Worm (Caenorhabditis elegans): ENCODE data around the gene T05A8.1.

T05A8.1 gene

DNA sequence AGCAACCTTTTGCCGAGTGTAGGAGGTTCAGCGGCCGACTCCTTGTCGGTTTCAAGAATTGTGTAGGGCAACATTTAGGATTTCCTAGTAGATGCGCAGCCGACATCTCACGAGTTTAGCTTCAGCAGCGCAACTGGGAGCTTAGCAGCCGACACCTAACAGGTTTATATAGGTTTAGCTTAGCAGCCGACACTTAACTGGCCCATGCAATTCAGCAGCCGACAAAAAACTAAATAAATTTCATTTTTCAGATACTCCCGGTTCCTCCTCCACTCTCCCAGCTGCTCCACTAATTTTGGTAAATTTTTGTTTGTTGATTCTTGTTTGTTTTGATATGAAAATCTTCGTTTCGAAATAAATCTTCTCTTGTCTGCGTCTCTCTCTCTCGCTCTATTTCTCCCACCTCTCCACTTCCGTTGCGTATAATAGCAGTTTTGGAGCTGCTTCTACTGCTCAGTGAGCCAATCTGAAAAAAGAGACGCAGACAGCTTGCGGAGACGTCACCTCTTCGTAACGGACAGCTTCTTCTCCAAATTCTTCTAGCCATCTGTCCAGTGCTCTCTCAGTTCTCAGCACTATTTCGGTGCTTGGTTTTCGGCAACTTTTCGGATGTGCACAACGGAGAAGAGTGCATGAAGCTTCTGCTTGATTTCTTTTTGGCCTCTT lies 38.2 kb upstream of the T05A8.1 start:
- TF ChIP-seq med-1 (GFP tag; optimal IDR thresholded peaks at IDR 0.05; ENCODE audit: insufficient read depth), result no peak
- no peak for TF ChIP-seq tab-1 (GFP tag; IDR thresholded peaks at IDR 0.05)
- no peak for TF ChIP-seq T22C8.4 (GFP tag; IDR thresholded peaks at IDR 0.05)
- TF ChIP-seq flt-1 (GFP tag; IDR thresholded peaks at IDR 0.05), result no peak
- TF ChIP-seq klf-2 (GFP tag; conservative IDR thresholded peaks at IDR 0.05), result no peak
- TF ChIP-seq ztf-29 (GFP tag; IDR thresholded peaks at IDR 0.05), result no peak
- TF ChIP-seq ztf-23 (GFP tag; IDR thresholded peaks at IDR 0.05), result no peak
- TF ChIP-seq ref-1 (GFP tag; conservative IDR thresholded peaks at IDR 0.05), result no peak
- no peak for TF ChIP-seq cog-1 (tag; optimal IDR thresholded peaks at IDR 0.05)

DNA sequence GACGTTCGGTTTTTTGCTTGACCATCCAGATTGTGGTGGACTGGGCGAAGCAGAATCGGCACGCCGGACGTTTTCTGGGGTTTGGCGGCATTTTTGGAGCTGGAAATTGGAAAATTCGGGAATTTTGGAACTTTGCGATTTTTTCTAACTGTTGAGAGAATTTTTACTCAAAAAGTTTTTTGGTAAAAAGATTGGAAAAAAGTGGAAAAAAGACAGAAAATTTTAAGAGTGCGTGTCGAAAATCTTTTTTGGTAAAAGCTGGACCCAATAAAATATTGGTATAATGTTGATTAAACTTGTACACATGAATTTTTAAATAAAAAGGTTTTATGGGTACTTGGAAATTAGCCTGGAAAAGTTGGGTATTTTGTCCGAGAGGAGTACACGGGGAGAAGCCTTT lies 32.4 kb upstream of the T05A8.1 start, which contains the start of gene T05A8.7:
Gene T05A8.7, minus strand, starts transcription at position 101 of the 400 bp plus-strand sequence.
- TF ChIP-seq klf-2 (GFP tag; conservative IDR thresholded peaks at IDR 0.05) (no peak), med-1 (GFP tag; optimal IDR thresholded peaks at IDR 0.05; ENCODE audit: insufficient read depth) (no peak), tab-1 (GFP tag; IDR thresholded peaks at IDR 0.05) (no peak), cog-1 (tag; optimal IDR thresholded peaks at IDR 0.05) (no peak), ref-1 (GFP tag; conservative IDR thresholded peaks at IDR 0.05) (no peak), T22C8.4 (GFP tag; IDR thresholded peaks at IDR 0.05) (no peak), ztf-29 (GFP tag; IDR thresholded peaks at IDR 0.05) (no peak), flt-1 (GFP tag; IDR thresholded peaks at IDR 0.05) (no peak), ztf-23 (GFP tag; IDR thresholded peaks at IDR 0.05) (no peak)

DNA sequence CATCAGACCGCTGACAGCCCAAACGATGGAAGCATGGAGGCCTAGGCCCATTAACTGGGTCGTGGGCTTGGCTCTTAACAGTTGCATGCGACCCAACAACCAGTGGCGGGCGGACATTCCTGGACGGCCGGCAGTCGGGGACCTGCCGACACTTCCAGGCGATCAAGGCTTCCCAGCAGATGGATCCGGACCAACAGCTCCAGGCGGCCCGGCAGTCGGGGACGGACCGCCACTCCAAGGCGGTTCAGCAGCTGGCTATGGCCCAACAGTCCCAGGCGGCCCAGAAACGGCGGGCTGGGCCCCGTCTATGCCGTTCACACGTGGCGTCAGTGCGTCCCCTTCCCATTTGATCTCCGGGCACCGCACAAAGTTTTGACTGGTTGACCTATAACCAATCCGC lies 31.6 kb upstream of the T05A8.1 start:
- TF ChIP-seq T22C8.4 (GFP tag; IDR thresholded peaks at IDR 0.05), result no peak

DNA sequence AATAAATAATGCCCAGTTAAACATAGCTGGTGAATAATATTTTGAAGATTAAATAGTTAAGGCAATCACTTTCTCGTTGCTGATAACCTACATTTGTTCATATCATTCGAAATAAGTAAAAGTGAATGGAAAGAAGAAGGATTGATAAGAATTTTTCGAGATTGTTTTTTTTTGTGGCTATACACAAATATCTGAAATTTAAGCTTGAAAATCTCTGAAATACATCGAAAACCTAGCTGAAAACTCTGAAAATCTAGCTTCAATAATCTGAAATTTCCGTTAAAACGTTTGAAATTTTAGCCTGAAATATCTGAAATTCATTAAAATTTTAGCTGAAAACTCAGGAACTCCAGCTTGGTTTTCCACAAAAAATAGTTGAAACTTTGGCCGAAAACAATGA lies 29.8 kb upstream of the T05A8.1 start, which contains the start of gene T05A8.6:
Gene T05A8.6, minus strand, starts transcription at position 101 of the 400 bp plus-strand sequence.
- TF ChIP-seq ref-1 (GFP tag; conservative IDR thresholded peaks at IDR 0.05) (no peak), cog-1 (tag; optimal IDR thresholded peaks at IDR 0.05) (no peak), med-1 (GFP tag; optimal IDR thresholded peaks at IDR 0.05; ENCODE audit: insufficient read depth) (no peak), klf-2 (GFP tag; conservative IDR thresholded peaks at IDR 0.05) (no peak), T22C8.4 (GFP tag; IDR thresholded peaks at IDR 0.05) (no peak), ztf-29 (GFP tag; IDR thresholded peaks at IDR 0.05) (no peak), flt-1 (GFP tag; IDR thresholded peaks at IDR 0.05) (no peak), tab-1 (GFP tag; IDR thresholded peaks at IDR 0.05) (no peak), ztf-23 (GFP tag; IDR thresholded peaks at IDR 0.05) (no peak)

DNA sequence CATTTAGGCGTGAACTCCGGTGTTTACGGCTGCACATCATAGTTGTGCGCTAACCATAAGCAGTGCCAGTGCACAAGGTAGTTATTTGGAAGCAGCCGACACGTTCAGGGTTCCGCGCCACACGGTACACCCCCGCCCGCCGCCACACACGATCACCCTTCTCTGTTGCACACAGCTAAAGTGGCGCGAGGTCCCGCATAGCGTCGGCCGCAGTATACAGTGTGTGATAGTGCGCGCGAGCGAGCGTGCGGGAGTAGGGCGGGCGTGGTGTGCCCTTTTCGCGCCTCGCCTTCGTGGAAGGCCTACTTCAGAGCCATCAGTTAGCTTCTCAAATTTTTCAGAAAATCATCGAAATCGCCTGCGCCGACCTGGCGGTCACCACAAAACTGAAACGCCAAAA lies 27.1 kb upstream of the T05A8.1 start:
- TF ChIP-seq tab-1 (GFP tag; IDR thresholded peaks at IDR 0.05) (0 out of 2 replicates have a peak, but pooled peaks have one; percentile 16), klf-2 (GFP tag; conservative IDR thresholded peaks at IDR 0.05) (no peak)

DNA sequence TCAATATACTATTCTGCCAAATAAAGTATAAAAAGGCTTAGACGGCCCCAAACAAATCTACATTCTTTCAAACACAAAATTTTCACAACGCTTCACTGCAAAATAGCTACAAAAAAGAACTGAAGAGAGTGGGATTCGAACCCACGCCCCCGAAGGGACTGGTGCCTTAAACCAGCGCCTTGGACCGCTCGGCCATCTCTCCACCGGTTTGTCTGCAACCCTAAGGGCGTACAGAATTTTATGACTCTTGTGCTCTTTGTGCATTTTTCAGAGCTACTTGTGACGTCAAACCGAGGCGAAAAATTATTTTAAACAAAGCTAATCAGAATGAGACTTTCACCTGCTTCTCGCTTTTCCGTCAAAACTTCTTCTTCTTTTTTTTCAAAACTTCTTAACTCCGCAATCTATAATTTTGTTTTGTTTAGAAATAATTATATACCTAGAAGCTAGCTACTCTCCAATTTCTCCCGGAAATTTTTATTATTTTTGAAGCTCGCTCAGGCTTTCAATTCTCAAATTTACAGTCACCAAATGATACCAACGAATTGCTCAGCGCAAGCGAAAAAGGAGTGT lies 26.4 kb upstream of the T05A8.1 start, which contains the start of gene T05A8.8:
Gene T05A8.8, plus strand, starts transcription at position 523 of the 573 bp plus-strand sequence.
- TF ChIP-seq flt-1 (GFP tag; IDR thresholded peaks at IDR 0.05) (no peak), tab-1 (GFP tag; IDR thresholded peaks at IDR 0.05) (no peak), med-1 (GFP tag; optimal IDR thresholded peaks at IDR 0.05; ENCODE audit: insufficient read depth) (no peak), ztf-23 (GFP tag; IDR thresholded peaks at IDR 0.05) (no peak), T22C8.4 (GFP tag; IDR thresholded peaks at IDR 0.05) (no peak), ref-1 (GFP tag; conservative IDR thresholded peaks at IDR 0.05) (no peak), klf-2 (GFP tag; conservative IDR thresholded peaks at IDR 0.05) (no peak), ztf-29 (GFP tag; IDR thresholded peaks at IDR 0.05) (no peak), cog-1 (tag; optimal IDR thresholded peaks at IDR 0.05) (no peak)

DNA sequence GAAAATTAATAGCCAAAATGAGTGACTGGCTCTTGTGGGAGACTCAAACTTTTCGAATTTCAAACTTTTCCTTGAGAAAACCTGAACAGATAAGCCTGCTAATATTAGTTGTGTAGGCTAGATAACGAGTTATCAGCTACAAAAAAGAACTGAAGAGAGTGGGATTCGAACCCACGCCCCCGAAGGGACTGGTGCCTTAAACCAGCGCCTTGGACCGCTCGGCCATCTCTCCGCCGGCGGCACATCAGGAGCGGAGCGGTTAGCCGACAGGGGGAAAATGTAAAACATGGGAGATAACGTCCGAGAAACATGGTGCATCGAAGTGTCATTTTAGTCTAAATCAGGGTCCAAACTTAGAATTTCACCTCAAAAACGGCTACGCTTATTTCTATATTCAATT lies 25.8 kb upstream of the T05A8.1 start:
- TF ChIP-seq ztf-29 (GFP tag; IDR thresholded peaks at IDR 0.05) (no peak), klf-2 (GFP tag; conservative IDR thresholded peaks at IDR 0.05) (no peak), tab-1 (GFP tag; IDR thresholded peaks at IDR 0.05) (no peak), T22C8.4 (GFP tag; IDR thresholded peaks at IDR 0.05) (no peak), ref-1 (GFP tag; conservative IDR thresholded peaks at IDR 0.05) (no peak), flt-1 (GFP tag; IDR thresholded peaks at IDR 0.05) (no peak), med-1 (GFP tag; optimal IDR thresholded peaks at IDR 0.05; ENCODE audit: insufficient read depth) (no peak)

DNA sequence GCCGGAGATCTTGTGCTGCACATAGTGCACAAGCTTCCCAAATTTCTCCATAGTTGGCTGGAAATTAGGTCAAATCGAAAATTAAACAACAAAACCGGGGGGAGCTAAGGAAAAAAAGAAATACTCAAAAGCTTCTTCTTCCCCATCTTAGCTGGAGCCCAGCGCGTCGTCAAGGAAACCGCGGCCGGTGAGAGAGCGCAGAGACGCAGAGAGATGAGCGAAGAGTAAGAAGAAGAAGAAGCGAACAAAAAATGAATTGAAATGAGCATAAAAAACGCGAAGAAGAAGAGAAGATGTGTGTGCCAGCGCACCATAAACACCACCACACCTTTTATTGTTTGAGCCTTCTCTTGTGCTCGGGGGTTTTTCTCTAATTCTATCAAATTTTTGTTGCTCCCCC lies 25.4 kb upstream of the T05A8.1 start, which contains the start of gene wdr-31:
Gene wdr-31, minus strand, starts transcription at position 101 of the 400 bp plus-strand sequence.
- TF ChIP-seq ztf-23 (GFP tag; IDR thresholded peaks at IDR 0.05) (no peak), ztf-29 (GFP tag; IDR thresholded peaks at IDR 0.05) (no peak), tab-1 (GFP tag; IDR thresholded peaks at IDR 0.05) (no peak), klf-2 (GFP tag; conservative IDR thresholded peaks at IDR 0.05) (no peak)

DNA sequence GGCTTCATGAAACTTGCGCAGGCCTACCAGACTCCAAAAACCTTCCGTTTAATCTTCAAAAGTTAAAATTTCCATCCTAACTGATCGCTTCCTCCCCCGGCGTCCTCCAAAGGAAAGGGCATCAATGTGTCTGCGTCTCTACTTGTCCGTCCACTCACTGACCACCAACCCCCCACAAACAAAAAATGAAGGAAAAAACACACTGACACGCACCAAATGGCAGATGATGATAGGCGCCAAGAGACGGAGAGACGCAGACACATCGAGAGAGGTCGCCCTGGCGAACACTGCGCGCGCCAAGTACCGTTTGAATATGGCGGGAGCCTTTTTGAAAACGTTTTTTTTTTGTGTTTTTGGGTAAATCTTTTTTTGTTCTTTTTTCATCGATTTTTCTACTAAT lies 24.9 kb upstream of the T05A8.1 start:
- TF ChIP-seq flt-1 (GFP tag; IDR thresholded peaks at IDR 0.05), result no peak
- no peak for TF ChIP-seq med-1 (GFP tag; optimal IDR thresholded peaks at IDR 0.05; ENCODE audit: insufficient read depth)
- no peak for TF ChIP-seq tab-1 (GFP tag; IDR thresholded peaks at IDR 0.05)
- no peak for TF ChIP-seq T22C8.4 (GFP tag; IDR thresholded peaks at IDR 0.05)
- TF ChIP-seq ref-1 (GFP tag; conservative IDR thresholded peaks at IDR 0.05), result no peak
- no peak for TF ChIP-seq cog-1 (tag; optimal IDR thresholded peaks at IDR 0.05)
- TF ChIP-seq ztf-23 (GFP tag; IDR thresholded peaks at IDR 0.05), result no peak
- TF ChIP-seq ztf-29 (GFP tag; IDR thresholded peaks at IDR 0.05), result no peak
- no peak for TF ChIP-seq klf-2 (GFP tag; conservative IDR thresholded peaks at IDR 0.05)

DNA sequence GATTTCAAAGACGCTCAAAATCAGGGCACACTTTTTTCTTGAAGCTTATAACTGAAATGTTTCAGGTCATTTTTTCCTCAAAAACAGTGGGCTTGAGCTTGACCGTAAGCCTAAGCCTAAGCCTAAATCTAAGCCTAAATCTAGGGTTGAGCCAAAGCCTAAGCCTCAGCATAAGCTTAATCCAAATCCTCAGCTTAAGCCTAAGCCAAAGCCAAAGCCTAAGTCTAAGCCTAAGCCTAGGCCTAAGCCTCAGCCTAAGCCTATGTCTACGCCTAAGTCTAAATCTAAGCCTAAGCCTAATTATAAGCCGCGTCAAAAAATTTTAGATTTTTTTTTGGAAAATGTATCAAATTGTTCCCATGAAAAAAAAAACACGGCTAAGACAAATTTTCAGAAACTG lies 24.4 kb upstream of the T05A8.1 start:
- TF ChIP-seq tab-1 (GFP tag; IDR thresholded peaks at IDR 0.05) (no peak), flt-1 (GFP tag; IDR thresholded peaks at IDR 0.05) (no peak), cog-1 (tag; optimal IDR thresholded peaks at IDR 0.05) (no peak), ztf-29 (GFP tag; IDR thresholded peaks at IDR 0.05) (no peak), T22C8.4 (GFP tag; IDR thresholded peaks at IDR 0.05) (no peak)

Data from whole organism, midembryonic.